Worm (Caenorhabditis elegans) whole organism, L1 larva: ENCODE measurements around the gene F12F6.7.

Experiments used
- ceh-82 ChIP-seq, 3 experiments: fragments of 150-350 bp in 1 of 3; sonication (generic microtip) in 2 of 3; optimal IDR thresholded peaks; 2 replicates each; lab custom pipeline; 2014 to 2017; ENCODE audit warnings: missing biosample characterization in 3 of 3, missing genetic modification characterization in 3 of 3
- dpl-1 ChIP-seq, 3 experiments: fragments of 150-350 bp in 2 of 3; sonication (generic microtip) in 1 of 3; optimal IDR thresholded peaks; 2 replicates each; lab custom pipeline; 2014 to 2017; ENCODE audit warnings: missing biosample characterization in 3 of 3, missing genetic modification characterization in 3 of 3, missing genetic modification reagents in 3 of 3
- fkh-10 ChIP-seq: sonication (generic microtip); optimal IDR thresholded peaks from 2 replicates; lab custom pipeline; 2017; ENCODE audit warnings: missing biosample characterization, missing genetic modification reagents, missing genetic modification characterization
- lin-15B ChIP-seq: fragments of 150-350 bp; sonication (generic microtip); optimal IDR thresholded peaks from 3 replicates; lab custom pipeline; 2014; ENCODE audit warnings: missing biosample characterization, missing genetic modification characterization
- lsy-2 ChIP-seq, 2 experiments: fragments of 150-350 bp; optimal IDR thresholded peaks; 2 replicates each; lab custom pipeline; 2014; ENCODE audit warnings: missing biosample characterization in 2 of 2, missing genetic modification characterization in 2 of 2
- nhr-84 ChIP-seq: sonication (generic microtip); optimal IDR thresholded peaks from 2 replicates; lab custom pipeline; 2017; ENCODE audit warnings: missing biosample characterization, missing genetic modification characterization
- pax-3 ChIP-seq: fragments of 200-800 bp; sonication (Bioruptor generic); optimal IDR thresholded peaks from 2 replicates; lab custom pipeline; 2018; ENCODE audit warnings: mild to moderate bottlenecking, missing genetic modification characterization, moderate library complexity, missing compliant biosample characterization
- unc-30 ChIP-seq: sonication (generic microtip); optimal IDR thresholded peaks from 2 replicates; lab custom pipeline; 2017; ENCODE audit warnings: missing biosample characterization, missing genetic modification characterization

DNA sequence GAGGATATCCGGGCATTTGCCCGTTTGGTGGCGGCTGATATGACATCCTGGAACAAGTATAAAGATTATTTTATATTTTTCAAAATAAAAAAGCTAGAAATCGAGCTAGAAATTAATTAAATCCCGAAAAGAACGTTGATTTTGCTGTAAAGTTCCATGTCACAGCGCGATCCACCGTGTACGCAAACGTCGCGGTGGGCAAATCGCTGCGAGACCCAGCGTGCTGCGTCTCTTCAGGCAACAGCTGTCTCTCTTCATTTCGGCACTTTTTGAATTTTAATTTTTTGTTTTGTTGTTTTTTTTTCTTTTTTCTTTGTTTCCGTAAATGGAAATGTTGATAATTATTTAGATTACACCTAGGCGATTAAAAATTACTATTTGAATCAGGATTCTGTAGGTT, 4.5 kb upstream of the F12F6.7 start, which contains the start of gene sec-24.1:
- TF ChIP-seq pax-3 (tag; lab: Kevin White, UChicago) (peak; percentile 66), dpl-1 (GFP tag; optimal IDR thresholded peaks at IDR 0.05; lab: Kevin White, UChicago) (peak; percentile 91 to 95 (median 92)), ceh-82 (tag; optimal IDR thresholded peaks at IDR 0.05; lab: Kevin White, UChicago) (peak; percentile 82 to 92 (median 91)), unc-30 (no peak), fkh-10 (GFP tag; lab: Kevin White, UChicago) (peak; percentile 11), nhr-84 (tag; lab: Kevin White, UChicago) (no peak), lin-15B (tag; lab: Kevin White, UChicago) (peak; percentile 69), lsy-2 (tag; optimal IDR thresholded peaks at IDR 0.05; lab: Kevin White, UChicago) (peak; percentile 99)
